Fruit fly (Drosophila melanogaster) whole organism, larva: ENCODE data around the gene SerRS-m.

Experiments used
- noc ChIP-seq: fragments of 200-800 bp; sonication (Bioruptor generic); optimal IDR thresholded peaks from 3 replicates; lab custom pipeline; 2019; ENCODE audit warnings: missing biosample characterization, mild to moderate bottlenecking, missing genetic modification characterization, moderate library complexity

SerRS-m gene

dm6 chr3R:15340052-15340732, at the start of gene SerRS-m:
Gene SerRS-m, plus strand, starts transcription at chr3R:15340667.
- TF ChIP-seq noc (tag; lab: Kevin White, UChicago) = no peak

- peak; percentile 23 for TF ChIP-seq noc (tag; lab: Kevin White, UChicago)
Observed at dm6 chr3R:15291551-15292223, 48.8 kb upstream of the SerRS-m start.

- TF ChIP-seq noc (tag; lab: Kevin White, UChicago) = no peak
Observed at dm6 chr3R:15292241-15293004, 48.0 kb upstream of the SerRS-m start.

dm6 chr3R:15293005-15293877, 47.2 kb upstream of the SerRS-m start:
- peak; percentile 59 for TF ChIP-seq noc (tag; lab: Kevin White, UChicago)

- no peak for TF ChIP-seq noc (tag; lab: Kevin White, UChicago)
Observed at dm6 chr3R:15293878-15294350, 46.6 kb upstream of the SerRS-m start.

- peak; percentile 51 for TF ChIP-seq noc (tag; lab: Kevin White, UChicago)
Observed at dm6 chr3R:15297904-15298303, 42.6 kb upstream of the SerRS-m start.

- TF ChIP-seq noc (tag; lab: Kevin White, UChicago) = no peak
Observed at dm6 chr3R:15305246-15305645, 35.2 kb upstream of the SerRS-m start.

dm6 chr3R:15309924-15310323, 30.5 kb upstream of the SerRS-m start, which contains the start of gene Tm2:
Gene Tm2, plus strand, starts transcription at chr3R:15310193.
- no peak for TF ChIP-seq noc (tag; lab: Kevin White, UChicago)

- TF ChIP-seq noc (tag; lab: Kevin White, UChicago) = no peak
Observed at dm6 chr3R:15310695-15311094, 29.8 kb upstream of the SerRS-m start.

dm6 chr3R:15313836-15314235, 26.6 kb upstream of the SerRS-m start:
- no peak for TF ChIP-seq noc (tag; lab: Kevin White, UChicago)

- no peak for TF ChIP-seq noc (tag; lab: Kevin White, UChicago)
Observed at dm6 chr3R:15316326-15316725, 24.1 kb upstream of the SerRS-m start, which contains the start of gene CG14866. Gene CG14866, plus strand, starts transcription at chr3R:15316471.

dm6 chr3R:15319912-15320746, 20.3 kb upstream of the SerRS-m start, which contains the start of the genes CG6276 and CG44040:
Gene CG6276, minus strand, starts transcription at chr3R:15320069.
Gene CG44040, plus strand, starts transcription at chr3R:15320378.
- peak; percentile 62 for TF ChIP-seq noc (tag; lab: Kevin White, UChicago)

- TF ChIP-seq noc (tag; lab: Kevin White, UChicago) = no peak
Observed at dm6 chr3R:15320747-15321085, 19.8 kb upstream of the SerRS-m start, which contains the start of gene ear. Gene ear, plus strand, starts transcription at chr3R:15320756.
